Worm (Caenorhabditis elegans): ENCODE results near the gene F53C11.9.
A peak's percentile ranks its signal among the peaks of the same experiment; 100 is the strongest.

Gene F53C11.9

DNA sequence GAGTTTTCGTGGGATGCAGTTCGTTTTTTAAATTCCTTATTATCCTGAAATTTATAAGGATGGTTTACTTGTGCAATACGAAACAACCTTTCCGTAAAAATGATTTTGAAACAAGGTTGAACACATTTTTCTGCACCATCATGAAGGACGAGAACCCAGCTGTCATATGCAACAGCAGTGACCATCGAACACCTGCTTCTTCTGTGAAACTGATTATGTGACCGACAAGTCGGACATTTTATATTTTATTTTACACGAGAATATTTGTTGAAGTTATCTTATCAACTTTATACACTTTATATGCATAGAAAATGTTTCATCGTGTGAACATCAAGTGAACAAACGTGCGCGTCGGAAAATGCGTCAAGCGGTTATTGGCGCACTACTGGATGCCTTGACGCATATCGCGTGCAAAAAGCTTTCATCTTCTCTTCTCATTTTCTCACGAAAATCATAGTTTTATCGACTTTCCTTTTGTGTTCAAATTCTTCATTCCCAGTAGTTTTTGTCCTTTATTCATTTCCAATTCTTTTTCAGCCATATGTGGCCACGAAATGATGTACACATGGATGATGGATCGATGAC is 41.1 kb downstream of the F53C11.9 start, which contains the start of gene sel-10:
sel-10 (plus strand) TSS at position 538 of the 585 bp plus-strand sequence.
- TF ChIP-seq daf-12 (tag; optimal IDR thresholded peaks at IDR 0.05) (no peak), elt-3 (tag; optimal IDR thresholded peaks at IDR 0.05) (no peak), nhr-43 (tag; optimal IDR thresholded peaks at IDR 0.05; ENCODE audit: poor library complexity, severe bottlenecking) (peak; percentile 82), pha-4 (tag; optimal IDR thresholded peaks at IDR 0.05) (peak; percentile 62), nhr-77 (tag; optimal IDR thresholded peaks at IDR 0.05) (peak; percentile 3), mml-1 (tag; optimal IDR thresholded peaks at IDR 0.05) (no peak), hmg-11 (tag; optimal IDR thresholded peaks at IDR 0.05) (peak; percentile 66), fkh-2 (tag; optimal IDR thresholded peaks at IDR 0.05) (no peak), lin-15B (tag; optimal IDR thresholded peaks at IDR 0.05) (peak; percentile 75), nhr-28 (tag; optimal IDR thresholded peaks at IDR 0.05) (no peak), nhr-23 (tag; optimal IDR thresholded peaks at IDR 0.05) (peak; percentile 84), fkh-10 (GFP tag; optimal IDR thresholded peaks at IDR 0.05) (peak; percentile 23), nhr-237 (tag; optimal IDR thresholded peaks at IDR 0.05) (no peak), nhr-76 (tag; optimal IDR thresholded peaks at IDR 0.05) (no peak), snpc-4 (tag; optimal IDR thresholded peaks at IDR 0.05) (peak; percentile 83), ztf-4 (tag; optimal IDR thresholded peaks at IDR 0.05) (no peak), nhr-11 (tag; optimal IDR thresholded peaks at IDR 0.05) (peak; percentile 10), lin-39 (tag; optimal IDR thresholded peaks at IDR 0.05) (peak; percentile 36), nhr-67 (tag; optimal IDR thresholded peaks at IDR 0.05) (no peak), egl-5 (tag; optimal IDR thresholded peaks at IDR 0.05) (no peak), jun-1 (tag; optimal IDR thresholded peaks at IDR 0.05) (peak; percentile 51), ama-1 (optimal IDR thresholded peaks at IDR 0.05) (no peak), nfya-1 (tag; optimal IDR thresholded peaks at IDR 0.05; ENCODE audit: insufficient read depth) (peak; percentile 76), R02D3.7 (tag; optimal IDR thresholded peaks at IDR 0.05) (peak; percentile 47), nhr-12 (tag; optimal IDR thresholded peaks at IDR 0.05) (no peak), zag-1 (tag; optimal IDR thresholded peaks at IDR 0.05) (no peak), lsy-12 (tag; optimal IDR thresholded peaks at IDR 0.05) (no peak), elt-2 (tag; optimal IDR thresholded peaks at IDR 0.05) (peak; percentile 57), sea-2 (GFP tag; optimal IDR thresholded peaks at IDR 0.05) (no peak), ztf-11 (tag; optimal IDR thresholded peaks at IDR 0.05) (no peak), pqm-1 (tag; optimal IDR thresholded peaks at IDR 0.05) (no peak), nhr-25 (tag; optimal IDR thresholded peaks at IDR 0.05) (peak; percentile 74), ceh-16 (tag; optimal IDR thresholded peaks at IDR 0.05) (no peak)

DNA sequence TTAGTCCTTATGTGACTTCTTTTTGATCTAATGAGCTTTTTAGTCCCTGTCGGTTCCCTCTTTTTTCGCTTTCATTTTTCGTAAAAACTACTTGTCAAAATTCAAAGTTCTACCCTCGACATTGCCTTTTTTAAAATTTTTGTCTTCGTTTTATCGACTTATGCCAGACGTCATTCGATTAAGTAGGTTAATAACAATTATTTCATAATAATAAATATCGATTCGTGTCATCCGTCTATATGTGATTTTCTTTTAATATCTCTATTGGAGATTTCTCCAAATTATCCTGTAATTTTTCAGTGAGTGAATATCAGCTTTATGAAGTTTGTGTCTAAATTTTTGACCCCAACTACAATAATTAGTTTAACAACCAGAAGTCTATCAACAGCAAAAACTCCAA is 44.9 kb downstream of the F53C11.9 start, which contains the start of gene hpo-31:
hpo-31 (plus strand) TSS at position 301 of the 400 bp plus-strand sequence.
- TF ChIP-seq ZK546.5 (tag; optimal IDR thresholded peaks at IDR 0.05) (no peak), pha-4 (tag; optimal IDR thresholded peaks at IDR 0.05) (no peak), ceh-82 (tag; optimal IDR thresholded peaks at IDR 0.05) (no peak), nhr-23 (tag; optimal IDR thresholded peaks at IDR 0.05) (no peak), lin-15B (tag; optimal IDR thresholded peaks at IDR 0.05) (no peak), egl-5 (tag; optimal IDR thresholded peaks at IDR 0.05) (no peak), fkh-2 (tag; optimal IDR thresholded peaks at IDR 0.05) (no peak), ceh-9 (tag; optimal IDR thresholded peaks at IDR 0.05) (no peak), tbx-2 (tag; optimal IDR thresholded peaks at IDR 0.05) (no peak), nhr-43 (tag; optimal IDR thresholded peaks at IDR 0.05; ENCODE audit: poor library complexity, severe bottlenecking) (no peak), nhr-11 (tag; optimal IDR thresholded peaks at IDR 0.05) (no peak), nhr-67 (tag; optimal IDR thresholded peaks at IDR 0.05) (no peak)

DNA sequence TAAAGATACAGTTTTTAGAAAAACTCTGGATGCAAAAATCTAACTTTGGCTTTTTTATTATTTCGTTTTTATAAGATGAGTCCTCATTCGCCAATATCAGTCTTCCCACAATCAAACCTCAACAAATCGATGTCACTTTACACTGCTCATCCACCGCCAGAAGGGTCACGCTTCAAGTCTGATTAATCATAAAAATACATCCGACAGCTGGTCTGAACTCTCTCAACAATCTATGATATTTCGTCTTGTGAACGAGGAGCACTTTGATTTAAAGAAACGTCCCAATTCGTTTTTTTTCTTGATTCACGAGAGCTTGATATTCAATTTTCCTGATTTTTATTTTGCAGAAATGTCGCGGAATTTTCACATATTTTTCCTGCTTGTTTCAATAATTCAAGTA is 50.1 kb downstream of the F53C11.9 start, which contains the start of gene nrf-5:
nrf-5 (plus strand) TSS at position 348 of the 400 bp plus-strand sequence.
- TF ChIP-seq tbx-2 (tag; optimal IDR thresholded peaks at IDR 0.05) (no peak), ZK546.5 (tag; optimal IDR thresholded peaks at IDR 0.05) (no peak), hmg-11 (tag; optimal IDR thresholded peaks at IDR 0.05) (no peak), nhr-67 (tag; optimal IDR thresholded peaks at IDR 0.05) (no peak), pha-4 (tag; optimal IDR thresholded peaks at IDR 0.05) (no peak), unc-39 (tag; optimal IDR thresholded peaks at IDR 0.05) (no peak), elt-1 (tag; optimal IDR thresholded peaks at IDR 0.05) (no peak), ztf-4 (tag; optimal IDR thresholded peaks at IDR 0.05) (no peak), zag-1 (tag; optimal IDR thresholded peaks at IDR 0.05) (no peak), egl-27 (tag; optimal IDR thresholded peaks at IDR 0.05) (no peak), jun-1 (tag; optimal IDR thresholded peaks at IDR 0.05) (no peak), nhr-25 (tag; optimal IDR thresholded peaks at IDR 0.05) (no peak), nhr-237 (tag; optimal IDR thresholded peaks at IDR 0.05) (no peak)

Measured in whole organism, L3 larva.